Fruit fly (Drosophila melanogaster) whole organism, larva: ENCODE data around the gene CG5555.
A peak's percentile ranks its signal among the peaks of the same experiment; 100 is the strongest.

ENCODE experiments used
- noc ChIP-seq: fragments of 200-800 bp; sonication (Bioruptor generic); optimal IDR thresholded peaks from 3 replicates; lab custom pipeline; 2019; ENCODE audit warnings: missing biosample characterization, mild to moderate bottlenecking, missing genetic modification characterization, moderate library complexity

CG5555 gene

dm6 chr3R:19180263-19180893 is at the start of gene CG5555, which contains the start of gene myd:
Gene CG5555 (minus strand): TSS chr3R:19180538.
Gene myd (plus strand): TSS chr3R:19180659.
- TF ChIP-seq noc: no peak

- no peak for TF ChIP-seq noc
Observed at dm6 chr3R:19229245-19229644, 48.9 kb upstream of the CG5555 start, which contains the start of the genes CG5250 and Polr2M. Gene CG5250 (minus strand): TSS chr3R:19229276. Gene Polr2M (plus strand): TSS chr3R:19229463.

- no peak for TF ChIP-seq noc
Observed at dm6 chr3R:19228080-19228479, 47.7 kb upstream of the CG5555 start, which contains the start of gene CG11703. Gene CG11703 (minus strand): TSS chr3R:19228180.

dm6 chr3R:19226137-19226873 is 46.0 kb upstream of the CG5555 start, which contains the start of gene vib:
Gene vib (minus strand): TSS chr3R:19226651.
- TF ChIP-seq noc: no peak

- TF ChIP-seq noc: no peak
Observed at dm6 chr3R:19225446-19225955, 45.2 kb upstream of the CG5555 start.

- peak; percentile 58 for TF ChIP-seq noc
Observed at dm6 chr3R:19223369-19223768, 43.0 kb upstream of the CG5555 start.

dm6 chr3R:19221350-19221749 is 41.0 kb upstream of the CG5555 start:
- TF ChIP-seq noc: no peak

- TF ChIP-seq noc: no peak
Observed at dm6 chr3R:19212545-19213176, 32.3 kb upstream of the CG5555 start.

dm6 chr3R:19211778-19212177 is 31.4 kb upstream of the CG5555 start, which contains the start of gene cry:
Gene cry (plus strand): TSS chr3R:19212154.
- no peak for TF ChIP-seq noc

- TF ChIP-seq noc: no peak
Observed at dm6 chr3R:19190020-19190419, 9.7 kb upstream of the CG5555 start.

- peak; percentile 61 for TF ChIP-seq noc
Observed at dm6 chr3R:19187717-19188149, 7.4 kb upstream of the CG5555 start.

- TF ChIP-seq noc: no peak
Observed at dm6 chr3R:19182848-19183247, 2.5 kb upstream of the CG5555 start.

dm6 chr3R:19181214-19181613 is 876 bp upstream of the CG5555 start:
- TF ChIP-seq noc: no peak

- TF ChIP-seq noc: no peak
Observed at dm6 chr3R:19176700-19177099, 3.6 kb downstream of the CG5555 start, which contains the start of gene CG14282. Gene CG14282 (plus strand): TSS chr3R:19177000.

dm6 chr3R:19174512-19174911 is 5.8 kb downstream of the CG5555 start:
- TF ChIP-seq noc: no peak

dm6 chr3R:19167521-19167920 is 12.8 kb downstream of the CG5555 start:
- no peak for TF ChIP-seq noc
